Fruit fly (Drosophila melanogaster) whole organism, embryonic: ENCODE results near the gene Reepl1.
A peak's percentile ranks its signal among the peaks of the same experiment; 100 is the strongest.

ENCODE experiments used
- Bgb ChIP-seq: fragments of 200-800 bp; sonication (Bioruptor generic); IDR thresholded peaks from 2 replicates; pipeline ENCODE4 v1.3.6; 2022; ENCODE audit warnings: missing biosample characterization, missing genetic modification characterization; ENCODE audit not compliant: partially characterized antibody
- CG10147 ChIP-seq: fragments of 200-800 bp; sonication (Bioruptor generic); optimal IDR thresholded peaks from 2 replicates; lab custom pipeline; 2019; ENCODE audit warnings: missing biosample characterization, mild to moderate bottlenecking, missing genetic modification characterization, moderate library complexity
- CG11093 ChIP-seq: fragments of 200-800 bp; sonication (Bioruptor generic); IDR thresholded peaks from 3 replicates; pipeline ENCODE4 v1.3.6; 2022; ENCODE audit warnings: missing biosample characterization, missing genetic modification characterization
- CG11560 ChIP-seq: fragments of 200-800 bp; sonication (Bioruptor generic); IDR thresholded peaks from 3 replicates; pipeline ENCODE4 v1.3.6; 2022; ENCODE audit warnings: missing biosample characterization, missing genetic modification characterization
- CG12155 ChIP-seq: fragments of 200-800 bp; sonication (Bioruptor generic); optimal IDR thresholded peaks from 3 replicates; lab custom pipeline; 2016; ENCODE audit warnings: missing biosample characterization, missing genetic modification characterization
- CG12659 ChIP-seq: fragments of 200-800 bp; sonication (Bioruptor generic); optimal IDR thresholded peaks from 3 replicates; lab custom pipeline; 2017; ENCODE audit warnings: mild to moderate bottlenecking, missing biosample characterization, missing genetic modification reagents, missing genetic modification characterization
- CG13424 ChIP-seq: fragments of 200-800 bp; sonication (Bioruptor generic); optimal IDR thresholded peaks from 2 replicates; lab custom pipeline; 2019; ENCODE audit warnings: missing biosample characterization, mild to moderate bottlenecking, missing genetic modification characterization, moderate library complexity
- CG2116 ChIP-seq: fragments of 200-800 bp; sonication (Bioruptor generic); optimal IDR thresholded peaks from 3 replicates; lab custom pipeline; 2018; ENCODE audit warnings: missing biosample characterization, mild to moderate bottlenecking, missing genetic modification characterization
- CG2889 ChIP-seq: fragments of 200-800 bp; sonication (Bioruptor generic); IDR thresholded peaks from 3 replicates; pipeline ENCODE4 v1.3.6; 2022; ENCODE audit warnings: missing biosample characterization, missing genetic modification characterization
- CG4424 ChIP-seq: fragments of 200-800 bp; sonication (Bioruptor generic); optimal IDR thresholded peaks from 3 replicates; lab custom pipeline; 2016; ENCODE audit warnings: missing biosample characterization, missing genetic modification characterization
- CG4730 ChIP-seq: fragments of 200-800 bp; sonication (Bioruptor generic); IDR thresholded peaks from 2 replicates; pipeline ENCODE4 v1.3.6; 2022; ENCODE audit warnings: missing biosample characterization, missing genetic modification characterization
- CG6683 ChIP-seq: fragments of 200-800 bp; sonication (Bioruptor generic); optimal IDR thresholded peaks from 2 replicates; lab custom pipeline; 2017; ENCODE audit warnings: missing biosample characterization, mild to moderate bottlenecking, missing genetic modification characterization, missing genetic modification reagents
- CG7372 ChIP-seq: fragments of 200-800 bp; sonication (Bioruptor generic); IDR thresholded peaks from 2 replicates; pipeline ENCODE4 v1.3.6; 2022; ENCODE audit warnings: missing biosample characterization, missing genetic modification characterization
- CG7963 ChIP-seq: fragments of 200-800 bp; sonication (Bioruptor generic); IDR thresholded peaks from 3 replicates; pipeline ENCODE4 v1.3.6; 2022; ENCODE audit warnings: missing biosample characterization, missing genetic modification characterization; ENCODE audit not compliant: partially characterized antibody
- Dll ChIP-seq: fragments of 200-800 bp; sonication (Bioruptor generic); IDR thresholded peaks from 4 replicates; pipeline ENCODE4 v1.3.6; 2022; ENCODE audit warnings: missing biosample characterization, missing genetic modification characterization; ENCODE audit not compliant: partially characterized antibody
- Dp ChIP-seq: fragments of 200-800 bp; sonication (Bioruptor generic); optimal IDR thresholded peaks from 2 replicates; lab custom pipeline; 2018; ENCODE audit warnings: missing biosample characterization, mild to moderate bottlenecking, missing genetic modification characterization, moderate library complexity
- Hr3 ChIP-seq: fragments of 200-800 bp; sonication (Bioruptor generic); optimal IDR thresholded peaks from 3 replicates; lab custom pipeline; 2016; ENCODE audit warnings: missing biosample characterization, missing genetic modification characterization
- Hr39 ChIP-seq: fragments of >200 bp; optimal IDR thresholded peaks from 2 replicates; lab custom pipeline; 2017
- Hr51 ChIP-seq, 2 experiments: fragments of 200-800 bp; sonication (Bioruptor generic); optimal IDR thresholded peaks; 2 replicates in 1 of 2; 3 replicates in 1 of 2; lab custom pipeline; 2016 to 2018; ENCODE audit warnings: missing biosample characterization in 2 of 2, missing genetic modification characterization in 2 of 2, mild to moderate bottlenecking in 1 of 2, moderate library complexity in 1 of 2
- Lhr ChIP-seq: fragments of 200-800 bp; sonication (Bioruptor generic); optimal IDR thresholded peaks from 3 replicates; lab custom pipeline; 2017; ENCODE audit warnings: mild to moderate bottlenecking, missing biosample characterization, missing genetic modification reagents, missing genetic modification characterization
- NK7.1 ChIP-seq: fragments of 200-800 bp; sonication (Bioruptor generic); optimal IDR thresholded peaks from 3 replicates; lab custom pipeline; 2016; ENCODE audit warnings: missing biosample characterization, missing genetic modification characterization
- Ptx1 ChIP-seq: fragments of 200-800 bp; sonication (Bioruptor generic); IDR thresholded peaks from 2 replicates; pipeline ENCODE4 v1.3.6; 2022; ENCODE audit warnings: missing biosample characterization, missing genetic modification characterization
- Sin3A ChIP-seq: fragments of >200 bp; optimal IDR thresholded peaks from 2 replicates; lab custom pipeline; 2018
- Spps ChIP-seq: fragments of 200-800 bp; sonication (Bioruptor generic); optimal IDR thresholded peaks from 2 replicates; lab custom pipeline; 2018; ENCODE audit warnings: missing biosample characterization, mild to moderate bottlenecking, missing genetic modification characterization
- Stat92E ChIP-seq, 3 experiments: fragments of >200 bp in 2 of 3; fragments of 200-800 bp in 1 of 3; sonication (Bioruptor generic) in 1 of 3; optimal IDR thresholded peaks; 2 replicates each; lab custom pipeline; 2017 to 2019; ENCODE audit warnings: missing biosample characterization in 3 of 3, missing genetic modification characterization in 3 of 3, mild to moderate bottlenecking in 1 of 3, moderate library complexity in 1 of 3
- amos ChIP-seq: fragments of 200-800 bp; sonication (Bioruptor generic); IDR thresholded peaks from 2 replicates; pipeline ENCODE4 v1.3.6; 2022; ENCODE audit warnings: missing biosample characterization, missing genetic modification characterization; ENCODE audit not compliant: partially characterized antibody
- ato ChIP-seq: fragments of 200-800 bp; sonication (Bioruptor generic); IDR thresholded peaks from 2 replicates; pipeline ENCODE4 v1.3.6; 2022; ENCODE audit warnings: missing biosample characterization, missing genetic modification characterization; ENCODE audit not compliant: partially characterized antibody
- bbx ChIP-seq: fragments of 200-800 bp; sonication (Bioruptor generic); IDR thresholded peaks from 2 replicates; pipeline ENCODE4 v1.3.6; 2022; ENCODE audit warnings: missing biosample characterization, missing genetic modification characterization; ENCODE audit not compliant: partially characterized antibody
- cad ChIP-seq: fragments of >200 bp; optimal IDR thresholded peaks from 2 replicates; lab custom pipeline; 2017; ENCODE audit warnings: missing biosample characterization, missing genetic modification characterization
- emc ChIP-seq: fragments of 200-800 bp; sonication (Bioruptor generic); optimal IDR thresholded peaks from 2 replicates; lab custom pipeline; 2016; ENCODE audit warnings: missing biosample characterization, missing genetic modification characterization
- eve ChIP-seq, 2 experiments: fragments of >200 bp; optimal IDR thresholded peaks; 2 replicates each; lab custom pipeline; 2017; ENCODE audit warnings: missing biosample characterization in 2 of 2, missing genetic modification characterization in 2 of 2
- ewg ChIP-seq: fragments of 200-800 bp; sonication (Bioruptor generic); optimal IDR thresholded peaks from 3 replicates; lab custom pipeline; 2017; ENCODE audit warnings: mild to moderate bottlenecking, missing biosample characterization, missing genetic modification reagents, missing genetic modification characterization
- exex ChIP-seq: fragments of 200-800 bp; sonication (Bioruptor generic); optimal IDR thresholded peaks from 4 replicates; lab custom pipeline; 2018; ENCODE audit warnings: missing biosample characterization, mild to moderate bottlenecking, missing genetic modification characterization, moderate library complexity
- fru ChIP-seq: fragments of >200 bp; optimal IDR thresholded peaks from 2 replicates; lab custom pipeline; 2017
- gcm2 ChIP-seq: fragments of 200-800 bp; sonication (Bioruptor generic); optimal IDR thresholded peaks from 2 replicates; lab custom pipeline; 2016; ENCODE audit warnings: missing biosample characterization, missing genetic modification characterization
- ken ChIP-seq: fragments of 200-800 bp; sonication (Bioruptor generic); IDR thresholded peaks from 3 replicates; pipeline ENCODE4 v1.3.6; 2022; ENCODE audit warnings: missing biosample characterization, missing genetic modification characterization
- nerfin-1 ChIP-seq: fragments of 200-800 bp; sonication (Bioruptor generic); optimal IDR thresholded peaks from 3 replicates; lab custom pipeline; 2019; ENCODE audit warnings: missing biosample characterization, mild to moderate bottlenecking, missing genetic modification characterization, moderate library complexity
- nmo ChIP-seq: fragments of 200-800 bp; sonication (Bioruptor generic); optimal IDR thresholded peaks from 2 replicates; lab custom pipeline; 2018; ENCODE audit warnings: missing biosample characterization, mild to moderate bottlenecking, missing genetic modification characterization, moderate library complexity
- pfk ChIP-seq: fragments of 200-800 bp; sonication (Bioruptor generic); optimal IDR thresholded peaks from 2 replicates; lab custom pipeline; 2018; ENCODE audit warnings: missing biosample characterization, mild to moderate bottlenecking, missing genetic modification characterization, moderate library complexity
- pzg ChIP-seq: fragments of 200-800 bp; sonication (Bioruptor generic); optimal IDR thresholded peaks from 3 replicates; lab custom pipeline; 2018; ENCODE audit warnings: missing biosample characterization, mild to moderate bottlenecking, missing genetic modification characterization, moderate library complexity
- row ChIP-seq: fragments of 200-800 bp; sonication (Bioruptor generic); IDR thresholded peaks from 3 replicates; pipeline ENCODE4 v1.3.6; 2022; ENCODE audit warnings: missing biosample characterization, missing genetic modification characterization
- sd ChIP-seq: fragments of 200-800 bp; sonication (Bioruptor generic); optimal IDR thresholded peaks from 3 replicates; lab custom pipeline; 2018; ENCODE audit warnings: missing biosample characterization, mild to moderate bottlenecking, missing genetic modification characterization, moderate library complexity
- seq ChIP-seq: fragments of 200-800 bp; sonication (Bioruptor generic); IDR thresholded peaks from 2 replicates; pipeline ENCODE4 v1.3.6; 2022; ENCODE audit warnings: missing biosample characterization, missing genetic modification characterization
- slou ChIP-seq: fragments of 200-800 bp; sonication (Bioruptor generic); optimal IDR thresholded peaks from 3 replicates; lab custom pipeline; 2016; ENCODE audit warnings: missing biosample characterization, missing genetic modification characterization
- so ChIP-seq: fragments of 200-800 bp; sonication (Bioruptor generic); IDR thresholded peaks from 3 replicates; pipeline ENCODE4 v1.3.6; 2022; ENCODE audit warnings: missing biosample characterization, missing genetic modification characterization
- ttk ChIP-seq: fragments of 200-800 bp; sonication (Bioruptor generic); IDR thresholded peaks from 2 replicates; pipeline ENCODE4 v2.1.2; 2022; ENCODE audit warnings: missing biosample characterization, missing genetic modification characterization
- tup ChIP-seq: fragments of 200-800 bp; sonication (Bioruptor generic); optimal IDR thresholded peaks from 2 replicates; lab custom pipeline; 2016; ENCODE audit warnings: missing biosample characterization, mild to moderate bottlenecking, missing genetic modification characterization, moderate library complexity
- wek ChIP-seq: fragments of 200-800 bp; sonication (Bioruptor generic); optimal IDR thresholded peaks from 3 replicates; lab custom pipeline; 2018; ENCODE audit warnings: missing biosample characterization, mild to moderate bottlenecking, missing genetic modification characterization, moderate library complexity
- yki ChIP-seq: fragments of >200 bp; optimal IDR thresholded peaks from 3 replicates; lab custom pipeline; 2018
- z ChIP-seq: fragments of 200-800 bp; sonication (Bioruptor generic); IDR thresholded peaks from 3 replicates; pipeline ENCODE4 v1.3.6; 2022; ENCODE audit warnings: missing biosample characterization, missing genetic modification characterization

Gene Reepl1

dm6 chrX:11620527-11620926, 48.0 kb downstream of the Reepl1 start (continued):
- no peak for TF ChIP-seq CG4424 (GFP tag; lab: Kevin White, UChicago)
- peak; percentile 44 for TF ChIP-seq row (GFP tag; lab: Robert Waterston, UW)
- no peak for TF ChIP-seq Hr39
- TF ChIP-seq sd (tag; lab: Kevin White, UChicago) = peak; percentile 88
- TF ChIP-seq exex (tag; lab: Kevin White, UChicago) = peak; percentile 52
- TF ChIP-seq CG4730 = no peak

- TF ChIP-seq yki (lab: Kevin White, UChicago) = no peak
- TF ChIP-seq so (GFP tag; lab: Robert Waterston, UW) = no peak
- TF ChIP-seq emc (GFP tag; lab: Kevin White, UChicago) = no peak
- TF ChIP-seq fru (lab: Kevin White, UChicago) = no peak
- no peak for TF ChIP-seq Lhr
- no peak for TF ChIP-seq gcm2
- no peak for TF ChIP-seq CG12155 (GFP tag; lab: Kevin White, UChicago)
- TF ChIP-seq CG2889 (GFP tag; lab: Robert Waterston, UW) = no peak
- TF ChIP-seq CG10147 (GFP tag; lab: Kevin White, UChicago) = no peak
- TF ChIP-seq exex (tag; lab: Kevin White, UChicago) = no peak
- TF ChIP-seq ttk (GFP tag; lab: Robert Waterston, UW) = no peak
- no peak for TF ChIP-seq eve (GFP tag; optimal IDR thresholded peaks at IDR 0.05; lab: Kevin White, UChicago)
- TF ChIP-seq NK7.1 (GFP tag; lab: Kevin White, UChicago) = no peak
- TF ChIP-seq ato = no peak
- no peak for TF ChIP-seq CG11560 (tag; lab: Robert Waterston, UW)
- TF ChIP-seq bbx (GFP tag; lab: Robert Waterston, UW) = peak; percentile 27
- no peak for TF ChIP-seq CG13424 (tag; lab: Kevin White, UChicago)
- 0 out of 3 replicates have a peak, but pooled peaks have one; percentile 9 for TF ChIP-seq CG7963 (GFP tag; lab: Robert Waterston, UW)
- TF ChIP-seq wek (GFP tag; lab: Kevin White, UChicago) = no peak
- TF ChIP-seq Stat92E (GFP tag; optimal IDR thresholded peaks at IDR 0.05; lab: Kevin White, UChicago) = no peak
- no peak for TF ChIP-seq z (GFP tag; lab: Robert Waterston, UW)
- TF ChIP-seq nerfin-1 (tag; lab: Kevin White, UChicago) = no peak
- no peak for TF ChIP-seq seq
- TF ChIP-seq slou (GFP tag; lab: Kevin White, UChicago) = no peak
- TF ChIP-seq ken (GFP tag; lab: Robert Waterston, UW) = no peak
- no peak for TF ChIP-seq Hr3 (GFP tag; lab: Kevin White, UChicago)
- peak; percentile 4 for TF ChIP-seq Bgb
- TF ChIP-seq pfk (GFP tag; lab: Kevin White, UChicago) = no peak
- no peak for TF ChIP-seq CG7372 (GFP tag; lab: Robert Waterston, UW)
- TF ChIP-seq Ptx1 (GFP tag; lab: Robert Waterston, UW) = no peak
- TF ChIP-seq CG2116 (GFP tag; lab: Kevin White, UChicago) = peak; percentile 90
- peak; percentile 3 for TF ChIP-seq nmo (GFP tag; lab: Kevin White, UChicago)
- peak; percentile 64 for TF ChIP-seq ewg
- peak; percentile 73; the same call in 3 of the 4 replicates for TF ChIP-seq Dll (GFP tag; lab: Robert Waterston, UW)
- peak; percentile 38; the same call in 1 of the 2 replicates for TF ChIP-seq amos (GFP tag; lab: Robert Waterston, UW)
- TF ChIP-seq Dp (GFP tag; lab: Kevin White, UChicago) = peak; percentile 82
- no peak for TF ChIP-seq CG11093 (GFP tag; lab: Robert Waterston, UW)
- no peak for TF ChIP-seq tup
- TF ChIP-seq CG12659 (GFP tag; lab: Kevin White, UChicago) = no peak
- TF ChIP-seq pzg (GFP tag; lab: Kevin White, UChicago) = no peak
- TF ChIP-seq cad (GFP tag; lab: Kevin White, UChicago) = no peak
- peak; percentile 80 for TF ChIP-seq Sin3A (lab: Kevin White, UChicago)
- TF ChIP-seq Spps = no peak
- TF ChIP-seq Hr51 (GFP tag; optimal IDR thresholded peaks at IDR 0.05; lab: Kevin White, UChicago) = no peak
- TF ChIP-seq CG6683 (GFP tag; lab: Kevin White, UChicago) = no peak
Observed at dm6 chrX:11621315-11621865, 48.9 kb downstream of the Reepl1 start.
